Fruit fly (Drosophila melanogaster): ENCODE data around the gene CG4440.

CG4440 gene

dm6 chr2L:16374691-16375090 is 45.0 kb downstream of the CG4440 start:
- TF ChIP-seq Dll (optimal IDR thresholded peaks at IDR 0.05) (no peak), usp (GFP tag; optimal IDR thresholded peaks at IDR 0.05) (no peak), CG8478 (optimal IDR thresholded peaks at IDR 0.05) (no peak), EcR (GFP tag; optimal IDR thresholded peaks at IDR 0.05) (no peak), psq (optimal IDR thresholded peaks at IDR 0.05) (no peak), pan (optimal IDR thresholded peaks at IDR 0.05) (no peak)

All from whole organism.